Worm (Caenorhabditis elegans) whole organism, L3 larva: ENCODE measurements around the gene C12D5.5.

ENCODE experiments used
- ama-1 ChIP-seq: fragments of 150-350 bp; optimal IDR thresholded peaks from 2 replicates; lab custom pipeline; 2018
- ceh-28 ChIP-seq: fragments of 150-350 bp; optimal IDR thresholded peaks from 2 replicates; lab custom pipeline; 2014; ENCODE audit warnings: missing biosample characterization, missing genetic modification reagents, missing genetic modification characterization
- elt-2 ChIP-seq: sonication (generic microtip); optimal IDR thresholded peaks from 2 replicates; lab custom pipeline; 2016; ENCODE audit warnings: missing genetic modification reagents, mild to moderate bottlenecking, missing genetic modification characterization, missing compliant biosample characterization
- skn-1 ChIP-seq: fragments of 150-350 bp; optimal IDR thresholded peaks from 2 replicates; lab custom pipeline; 2014; ENCODE audit warnings: missing biosample characterization, missing genetic modification characterization
- ztf-4 ChIP-seq: fragments of 150-350 bp; optimal IDR thresholded peaks from 2 replicates; lab custom pipeline; 2014; ENCODE audit warnings: missing biosample characterization, missing genetic modification characterization

- no peak for TF ChIP-seq ceh-28 (tag; lab: Kevin White, UChicago)
- TF ChIP-seq skn-1 (tag; lab: Kevin White, UChicago) = no peak
- no peak for TF ChIP-seq ztf-4
- TF ChIP-seq ama-1 (lab: Kevin White, UChicago) = no peak
- no peak for TF ChIP-seq elt-2 (tag; lab: Kevin White, UChicago)
Measured at ce11 chrV:7708525-7708924, 40.5 kb downstream of the C12D5.5 start, which contains the start of gene ZK105.11.
